Fruit fly (Drosophila melanogaster): ENCODE results near the gene POLDIP2.

dm6 chr3R:5463199-5463949 is 4.2 kb upstream of the POLDIP2 start:
- TF ChIP-seq CTCF (optimal IDR thresholded peaks at IDR 0.05): no peak
- TF ChIP-seq CG8478 (optimal IDR thresholded peaks at IDR 0.05): no peak
